Worm (Caenorhabditis elegans) whole organism, L2 larva: ENCODE data around the gene T23F6.3.

ENCODE experiments used
- C34F6.9 ChIP-seq: fragments of 150-350 bp; optimal IDR thresholded peaks from 2 replicates; lab custom pipeline; 2014; ENCODE audit warnings: missing biosample characterization, missing genetic modification characterization
- R02D3.7 ChIP-seq: fragments of 150-350 bp; optimal IDR thresholded peaks from 2 replicates; lab custom pipeline; 2014; ENCODE audit warnings: missing biosample characterization, missing genetic modification characterization
- Y55F3AM.14 ChIP-seq: fragments of 200-800 bp; sonication (Bioruptor generic); optimal IDR thresholded peaks from 2 replicates; lab custom pipeline; 2018; ENCODE audit warnings: mild to moderate bottlenecking, missing genetic modification characterization, missing compliant biosample characterization
- alr-1 ChIP-seq: fragments of 150-350 bp; optimal IDR thresholded peaks from 2 replicates; lab custom pipeline; 2014; ENCODE audit warnings: missing biosample characterization, missing genetic modification characterization
- aly-2 ChIP-seq: fragments of 150-350 bp; optimal IDR thresholded peaks from 2 replicates; lab custom pipeline; 2014; ENCODE audit warnings: missing biosample characterization, missing genetic modification characterization
- ceh-16 ChIP-seq: fragments of 150-350 bp; optimal IDR thresholded peaks from 2 replicates; lab custom pipeline; 2014; ENCODE audit warnings: missing biosample characterization, missing genetic modification characterization
- ceh-82 ChIP-seq: fragments of 150-350 bp; optimal IDR thresholded peaks from 2 replicates; lab custom pipeline; 2014; ENCODE audit warnings: missing biosample characterization, missing genetic modification characterization
- egl-27 ChIP-seq: sonication (generic microtip); optimal IDR thresholded peaks from 3 replicates; lab custom pipeline; 2017; ENCODE audit warnings: missing biosample characterization, missing genetic modification reagents, missing genetic modification characterization
- elt-3 ChIP-seq: sonication (generic microtip); optimal IDR thresholded peaks from 2 replicates; lab custom pipeline; 2017; ENCODE audit warnings: missing biosample characterization, missing genetic modification characterization
- fos-1 ChIP-seq: fragments of 150-350 bp; optimal IDR thresholded peaks from 2 replicates; lab custom pipeline; 2014; ENCODE audit warnings: missing biosample characterization, missing genetic modification characterization
- gmeb-1 ChIP-seq: fragments of 150-350 bp; optimal IDR thresholded peaks from 2 replicates; lab custom pipeline; 2014; ENCODE audit warnings: missing biosample characterization, missing genetic modification characterization
- lin-13 ChIP-seq: fragments of 150-350 bp; optimal IDR thresholded peaks from 2 replicates; lab custom pipeline; 2014; ENCODE audit warnings: missing biosample characterization, missing genetic modification reagents, missing genetic modification characterization
- lin-39 ChIP-seq: fragments of 150-350 bp; optimal IDR thresholded peaks from 2 replicates; lab custom pipeline; 2014; ENCODE audit warnings: missing biosample characterization, missing genetic modification reagents, missing genetic modification characterization
- lsy-2 ChIP-seq, 2 experiments: fragments of 150-350 bp in 1 of 2; sonication (generic microtip) in 1 of 2; optimal IDR thresholded peaks; 2 replicates each; lab custom pipeline; 2014 to 2017; ENCODE audit warnings: missing biosample characterization in 2 of 2, missing genetic modification characterization in 2 of 2
- mab-5 ChIP-seq: fragments of 150-350 bp; optimal IDR thresholded peaks from 2 replicates; lab custom pipeline; 2014; ENCODE audit warnings: missing biosample characterization, missing genetic modification characterization
- mdl-1 ChIP-seq, 2 experiments: fragments of 150-350 bp in 1 of 2; sonication (generic microtip) in 1 of 2; optimal IDR thresholded peaks; 2 replicates each; lab custom pipeline; 2017; ENCODE audit warnings: missing biosample characterization in 2 of 2, missing genetic modification characterization in 2 of 2
- nhr-11 ChIP-seq: fragments of 150-350 bp; optimal IDR thresholded peaks from 2 replicates; lab custom pipeline; 2014; ENCODE audit warnings: missing biosample characterization, missing genetic modification characterization
- nhr-12 ChIP-seq: fragments of 150-350 bp; optimal IDR thresholded peaks from 2 replicates; lab custom pipeline; 2014; ENCODE audit warnings: missing biosample characterization, missing genetic modification characterization
- nhr-129 ChIP-seq: fragments of 150-350 bp; optimal IDR thresholded peaks from 2 replicates; lab custom pipeline; 2014; ENCODE audit warnings: missing biosample characterization, missing genetic modification characterization
- nhr-21 ChIP-seq: fragments of 150-350 bp; optimal IDR thresholded peaks from 2 replicates; lab custom pipeline; 2014; ENCODE audit warnings: missing biosample characterization, missing genetic modification characterization
- nhr-25 ChIP-seq: fragments of 150-350 bp; sonication (generic microtip); optimal IDR thresholded peaks from 3 replicates; lab custom pipeline; 2014; ENCODE audit warnings: missing biosample characterization, missing genetic modification characterization
- nhr-6 ChIP-seq: fragments of 150-350 bp; optimal IDR thresholded peaks from 2 replicates; lab custom pipeline; 2014; ENCODE audit warnings: missing biosample characterization, missing genetic modification characterization
- nhr-77 ChIP-seq: fragments of 150-350 bp; optimal IDR thresholded peaks from 2 replicates; lab custom pipeline; 2014; ENCODE audit warnings: missing biosample characterization, missing genetic modification characterization
- peb-1 ChIP-seq: fragments of 150-350 bp; optimal IDR thresholded peaks from 2 replicates; lab custom pipeline; 2014; ENCODE audit warnings: missing biosample characterization, missing genetic modification characterization
- skn-1 ChIP-seq: sonication (generic microtip); optimal IDR thresholded peaks from 2 replicates; lab custom pipeline; 2017; ENCODE audit warnings: missing biosample characterization, missing genetic modification characterization
- sma-3 ChIP-seq: sonication (generic microtip); optimal IDR thresholded peaks from 2 replicates; lab custom pipeline; 2016; ENCODE audit warnings: missing genetic modification reagents, missing genetic modification characterization, missing compliant biosample characterization
- snpc-4 ChIP-seq: fragments of 150-350 bp; optimal IDR thresholded peaks from 2 replicates; lab custom pipeline; 2014; ENCODE audit warnings: missing biosample characterization, missing genetic modification characterization
- unc-55 ChIP-seq: fragments of 150-350 bp; sonication (generic microtip); optimal IDR thresholded peaks from 3 replicates; lab custom pipeline; 2014; ENCODE audit warnings: missing biosample characterization, missing genetic modification reagents, missing genetic modification characterization
- zag-1 ChIP-seq: fragments of 150-350 bp; optimal IDR thresholded peaks from 2 replicates; lab custom pipeline; 2014; ENCODE audit warnings: missing biosample characterization, missing genetic modification characterization
- ztf-1 ChIP-seq: fragments of 200-800 bp; sonication (Bioruptor generic); conservative IDR thresholded peaks from 2 replicates; pipeline ENCODE4 v1.3.6; 2022; ENCODE audit warnings: missing genetic modification characterization, missing compliant biosample characterization
- ztf-11 ChIP-seq: sonication (generic microtip); optimal IDR thresholded peaks from 2 replicates; lab custom pipeline; 2017; ENCODE audit warnings: missing biosample characterization, missing genetic modification characterization
- ztf-4 ChIP-seq: fragments of 150-350 bp; optimal IDR thresholded peaks from 2 replicates; lab custom pipeline; 2014; ENCODE audit warnings: missing biosample characterization, missing genetic modification characterization

T23F6.3 gene

ce11 chrIV:12757470-12757869 is 32.9 kb upstream of the T23F6.3 start, which contains the start of gene flp-9:
Gene flp-9, minus strand, starts transcription at chrIV:12757570.
- no peak for TF ChIP-seq ceh-82 (tag; lab: Kevin White, UChicago)
- TF ChIP-seq lin-13 (GFP tag; lab: Kevin White, UChicago), result no peak
- TF ChIP-seq zag-1 (tag; lab: Kevin White, UChicago), result no peak

- TF ChIP-seq unc-55 (GFP tag; lab: Kevin White, UChicago), result no peak
- no peak for TF ChIP-seq R02D3.7
- no peak for TF ChIP-seq mab-5
- TF ChIP-seq nhr-129 (tag; lab: Kevin White, UChicago), result no peak
Measured at ce11 chrIV:12755641-12756040, 31.1 kb upstream of the T23F6.3 start.

- TF ChIP-seq elt-3 (tag; lab: Kevin White, UChicago) (no peak), nhr-77 (tag; lab: Kevin White, UChicago) (no peak), ztf-11 (no peak), nhr-11 (tag; lab: Kevin White, UChicago) (no peak), lin-39 (tag; lab: Kevin White, UChicago) (no peak), ceh-82 (tag; lab: Kevin White, UChicago) (no peak), C34F6.9 (tag; lab: Kevin White, UChicago) (no peak), ztf-1 (GFP tag; lab: Robert Waterston, UW) (no peak), ceh-16 (tag; lab: Kevin White, UChicago) (no peak), snpc-4 (tag; lab: Kevin White, UChicago) (no peak), mdl-1 (tag; optimal IDR thresholded peaks at IDR 0.05; lab: Kevin White, UChicago) (no peak), nhr-12 (tag; lab: Kevin White, UChicago) (no peak)
Measured at ce11 chrIV:12754170-12754569, 29.6 kb upstream of the T23F6.3 start.

DNA sequence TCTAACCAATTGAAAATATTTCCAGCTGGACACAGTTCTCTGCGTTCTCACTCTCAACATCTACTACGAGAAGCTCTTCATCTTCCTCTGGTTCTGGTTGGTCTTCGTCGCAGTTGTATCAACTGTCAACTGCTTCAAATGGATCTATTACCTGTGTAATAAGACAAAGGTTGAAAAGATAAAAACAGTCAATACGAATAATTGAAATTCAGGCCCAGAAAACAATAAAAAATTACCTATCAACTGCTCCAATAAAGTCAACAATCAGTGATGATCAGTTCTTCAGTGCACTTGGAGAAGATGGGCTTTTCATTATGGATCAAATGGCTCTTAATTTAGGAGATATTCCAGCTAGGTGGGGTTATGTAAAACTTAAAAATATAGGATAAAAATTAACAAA is 24.2 kb upstream of the T23F6.3 start:
- TF ChIP-seq fos-1 (tag; lab: Kevin White, UChicago) (no peak), mab-5 (no peak), nhr-25 (tag; lab: Kevin White, UChicago) (no peak), unc-55 (GFP tag; lab: Kevin White, UChicago) (no peak), nhr-12 (tag; lab: Kevin White, UChicago) (no peak), ztf-11 (no peak), sma-3 (GFP tag; lab: Kevin White, UChicago) (no peak), egl-27 (tag; lab: Kevin White, UChicago) (no peak), gmeb-1 (tag; lab: Kevin White, UChicago) (no peak), ceh-16 (tag; lab: Kevin White, UChicago) (no peak), nhr-21 (no peak), nhr-6 (tag; lab: Kevin White, UChicago) (no peak), ztf-4 (tag; lab: Kevin White, UChicago) (no peak), peb-1 (tag; lab: Kevin White, UChicago) (no peak), lin-13 (GFP tag; lab: Kevin White, UChicago) (no peak)

DNA sequence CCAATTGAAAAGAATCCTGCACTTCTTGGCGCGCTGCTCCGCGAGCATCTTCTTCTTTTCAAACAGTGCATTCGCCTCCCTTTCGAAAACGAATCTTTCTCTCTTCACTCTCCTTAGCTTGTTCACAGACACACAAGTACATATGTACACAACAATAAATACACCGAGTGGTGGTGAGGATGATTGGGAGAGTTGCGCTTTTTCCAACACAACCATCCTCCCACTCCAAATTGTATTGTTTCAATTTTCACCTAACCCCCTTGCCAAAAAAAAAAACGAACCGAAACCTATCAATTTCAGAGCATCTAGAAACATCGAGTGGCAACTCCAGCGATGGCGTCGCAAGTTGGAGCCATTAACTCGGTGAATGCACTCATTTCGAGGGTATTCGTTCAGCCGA is 21.7 kb upstream of the T23F6.3 start, which contains the start of gene inx-6:
TSS of gene inx-6 (plus strand) at position 301 of the 400 bp plus-strand sequence.
- TF ChIP-seq R02D3.7 (no peak), Y55F3AM.14 (GFP tag; lab: Kevin White, UChicago) (no peak), egl-27 (tag; lab: Kevin White, UChicago) (no peak), lsy-2 (tag; optimal IDR thresholded peaks at IDR 0.05; lab: Kevin White, UChicago) (no peak), skn-1 (tag; lab: Kevin White, UChicago) (no peak), mdl-1 (tag; optimal IDR thresholded peaks at IDR 0.05; lab: Kevin White, UChicago) (no peak)
- TF ChIP-seq, all 48 proteins: peak for 0

DNA sequence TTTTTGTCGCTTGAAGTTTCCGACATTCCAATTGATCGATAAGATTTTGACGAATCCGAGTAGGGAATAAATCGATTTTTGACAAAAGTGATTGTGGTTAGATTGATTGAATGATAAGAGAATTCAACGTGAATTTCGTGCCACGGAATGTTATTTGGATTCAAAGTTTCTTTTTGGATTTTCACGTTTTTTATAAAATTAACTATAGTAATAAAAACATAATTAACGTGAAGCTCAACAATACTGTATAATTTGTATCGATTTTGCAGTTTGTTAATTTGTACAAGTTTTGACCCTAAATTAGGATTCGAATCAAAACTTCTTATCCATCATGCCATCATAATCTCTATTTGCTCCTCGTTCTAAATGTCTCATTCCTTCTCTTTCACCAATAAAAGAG is 20.2 kb upstream of the T23F6.3 start, which contains the start of gene C36H8.1:
TSS of gene C36H8.1 (minus strand) at position 101 of the 400 bp plus-strand sequence.
- TF ChIP-seq peb-1 (tag; lab: Kevin White, UChicago) (no peak), ztf-4 (tag; lab: Kevin White, UChicago) (no peak), alr-1 (tag; lab: Kevin White, UChicago) (no peak), nhr-25 (tag; lab: Kevin White, UChicago) (no peak), nhr-12 (tag; lab: Kevin White, UChicago) (no peak), fos-1 (tag; lab: Kevin White, UChicago) (no peak), aly-2 (tag; lab: Kevin White, UChicago) (no peak), C34F6.9 (tag; lab: Kevin White, UChicago) (no peak), snpc-4 (tag; lab: Kevin White, UChicago) (no peak)
- TF ChIP-seq, all 48 proteins: peak for 0
